Fruit fly (Drosophila melanogaster) whole organism, embryonic: ENCODE data around the gene Teh2.

Experiments
- CG10431 ChIP-seq: fragments of 200-800 bp; sonication (Bioruptor generic); optimal IDR thresholded peaks from 3 replicates; lab custom pipeline; 2018; ENCODE audit warnings: missing biosample characterization, mild to moderate bottlenecking, missing genetic modification characterization
- CG13894 ChIP-seq: fragments of 200-800 bp; sonication (Bioruptor generic); optimal IDR thresholded peaks from 3 replicates; lab custom pipeline; 2018; ENCODE audit warnings: missing biosample characterization, mild to moderate bottlenecking, missing genetic modification characterization, moderate library complexity
- CG18262 ChIP-seq: fragments of 200-800 bp; optimal IDR thresholded peaks from 3 replicates; lab custom pipeline; 2019; ENCODE audit warnings: missing biosample characterization, mild to moderate bottlenecking, missing genetic modification characterization, moderate library complexity
- CG18764 ChIP-seq: fragments of 200-800 bp; sonication (Bioruptor generic); optimal IDR thresholded peaks from 3 replicates; lab custom pipeline; 2016; ENCODE audit warnings: missing biosample characterization, missing genetic modification characterization
- CG2120 ChIP-seq: fragments of 200-800 bp; sonication (Bioruptor generic); optimal IDR thresholded peaks from 3 replicates; lab custom pipeline; 2016; ENCODE audit warnings: missing biosample characterization, missing genetic modification characterization
- CG2199 ChIP-seq: fragments of 200-800 bp; sonication (Bioruptor generic); IDR thresholded peaks from 3 replicates; pipeline ENCODE4 v1.3.6; 2022; ENCODE audit warnings: missing biosample characterization, missing genetic modification characterization
- CG3065 ChIP-seq: fragments of 200-800 bp; sonication (Bioruptor generic); optimal IDR thresholded peaks from 2 replicates; lab custom pipeline; 2016; ENCODE audit warnings: missing biosample characterization, missing genetic modification characterization
- CG33213 ChIP-seq: fragments of 200-800 bp; sonication (Bioruptor generic); optimal IDR thresholded peaks from 3 replicates; lab custom pipeline; 2016; ENCODE audit warnings: missing biosample characterization, missing genetic modification characterization
- CG3838 ChIP-seq: fragments of 200-800 bp; sonication (Bioruptor generic); optimal IDR thresholded peaks from 3 replicates; lab custom pipeline; 2016; ENCODE audit warnings: missing biosample characterization, missing genetic modification characterization
- CG3847 ChIP-seq: fragments of 200-800 bp; sonication (Bioruptor generic); IDR thresholded peaks from 2 replicates; pipeline ENCODE4 v1.3.6; 2022; ENCODE audit warnings: missing biosample characterization, missing genetic modification characterization
- CG4404 ChIP-seq: fragments of 200-800 bp; sonication (Bioruptor generic); IDR thresholded peaks from 2 replicates; pipeline ENCODE4 v1.3.6; 2022; ENCODE audit warnings: missing biosample characterization, missing genetic modification characterization
- CG6272 ChIP-seq: fragments of 200-800 bp; sonication (Bioruptor generic); IDR thresholded peaks from 2 replicates; pipeline ENCODE4 v1.3.6; 2022; ENCODE audit warnings: missing biosample characterization, missing genetic modification characterization
- CG8290 ChIP-seq, 3 experiments: fragments of 200-800 bp; sonication (Bioruptor generic); optimal IDR thresholded peaks; 2 replicates each; lab custom pipeline; 2016 to 2019; ENCODE audit warnings: missing biosample characterization in 3 of 3, missing genetic modification characterization in 3 of 3, mild to moderate bottlenecking in 2 of 3, moderate library complexity in 1 of 3
- CG9437 ChIP-seq: fragments of 200-800 bp; sonication (Bioruptor generic); optimal IDR thresholded peaks from 2 replicates; lab custom pipeline; 2018; ENCODE audit warnings: missing biosample characterization, mild to moderate bottlenecking, missing genetic modification characterization
- D ChIP-seq, 2 experiments: fragments of 200-800 bp in 1 of 2; fragments of >200 bp in 1 of 2; sonication (Bioruptor generic) in 1 of 2; optimal IDR thresholded peaks; 2 replicates in 1 of 2; 3 replicates in 1 of 2; lab custom pipeline; 2017; ENCODE audit warnings: mild to moderate bottlenecking in 1 of 2, missing biosample characterization in 1 of 2, missing genetic modification characterization in 1 of 2, missing genetic modification reagents in 1 of 2
- Drgx ChIP-seq: fragments of 200-800 bp; sonication (Bioruptor generic); IDR thresholded peaks from 2 replicates; pipeline ENCODE4 v1.3.6; 2022; ENCODE audit warnings: missing biosample characterization, missing genetic modification characterization
- HLH54F ChIP-seq: fragments of 200-800 bp; sonication (Bioruptor generic); optimal IDR thresholded peaks from 3 replicates; lab custom pipeline; 2016; ENCODE audit warnings: missing biosample characterization, missing genetic modification characterization
- HLHmδ ChIP-seq: fragments of 200-800 bp; sonication (Bioruptor generic); optimal IDR thresholded peaks from 2 replicates; lab custom pipeline; 2018; ENCODE audit warnings: missing biosample characterization, mild to moderate bottlenecking, missing genetic modification characterization, moderate library complexity
- HmgD ChIP-seq: fragments of 200-800 bp; sonication (Bioruptor generic); optimal IDR thresholded peaks from 3 replicates; lab custom pipeline; 2016; ENCODE audit warnings: missing biosample characterization, missing genetic modification characterization
- Lpt ChIP-seq: fragments of >200 bp; optimal IDR thresholded peaks from 2 replicates; lab custom pipeline; 2018; ENCODE audit warnings: missing biosample characterization, missing genetic modification characterization
- MBD-R2 ChIP-seq: fragments of 200-800 bp; sonication (Bioruptor generic); IDR thresholded peaks from 2 replicates; pipeline ENCODE4 v1.3.6; 2022; ENCODE audit warnings: missing biosample characterization, missing genetic modification characterization
- Med ChIP-seq: fragments of 200-800 bp; sonication (Bioruptor generic); peaks from one replicate; lab custom pipeline; 2016; ENCODE audit warnings: missing biosample characterization, missing genetic modification characterization, mild to moderate bottlenecking, inconsistent platforms, moderate library complexity
- Meics ChIP-seq: fragments of 200-800 bp; sonication (Bioruptor generic); optimal IDR thresholded peaks from 2 replicates; lab custom pipeline; 2017; ENCODE audit warnings: missing biosample characterization, mild to moderate bottlenecking, missing genetic modification characterization
- PHDP ChIP-seq: fragments of 200-800 bp; sonication (Bioruptor generic); optimal IDR thresholded peaks from 3 replicates; lab custom pipeline; 2018; ENCODE audit warnings: missing biosample characterization, mild to moderate bottlenecking, missing genetic modification characterization, moderate library complexity
- Pdp1 ChIP-seq, 2 experiments: fragments of 200-800 bp; sonication (Bioruptor generic); optimal IDR thresholded peaks; 3 replicates each; lab custom pipeline; 2016; ENCODE audit warnings: missing biosample characterization in 2 of 2, missing genetic modification characterization in 2 of 2, mild to moderate bottlenecking in 1 of 2, moderate library complexity in 1 of 2
- Scr ChIP-seq: fragments of 200-800 bp; sonication (Bioruptor generic); IDR thresholded peaks from 2 replicates; pipeline ENCODE4 v1.3.6; 2022; ENCODE audit warnings: missing biosample characterization, missing genetic modification characterization; ENCODE audit not compliant: partially characterized antibody
- bcd ChIP-seq: fragments of 200-800 bp; sonication (Bioruptor generic); optimal IDR thresholded peaks from 2 replicates; lab custom pipeline; 2017; ENCODE audit warnings: missing biosample characterization, mild to moderate bottlenecking, missing genetic modification characterization
- bigmax ChIP-seq: fragments of 200-800 bp; sonication (Bioruptor generic); optimal IDR thresholded peaks from 2 replicates; lab custom pipeline; 2018; ENCODE audit warnings: missing biosample characterization, mild to moderate bottlenecking, missing genetic modification characterization
- cad ChIP-seq: fragments of >200 bp; optimal IDR thresholded peaks from 2 replicates; lab custom pipeline; 2017; ENCODE audit warnings: missing biosample characterization, missing genetic modification characterization
- fd3F ChIP-seq: fragments of 200-800 bp; sonication (Bioruptor generic); optimal IDR thresholded peaks from 2 replicates; lab custom pipeline; 2018; ENCODE audit warnings: missing biosample characterization, mild to moderate bottlenecking, missing genetic modification characterization, moderate library complexity
- gce ChIP-seq: fragments of 200-800 bp; sonication (Bioruptor generic); IDR thresholded peaks from 3 replicates; pipeline ENCODE4 v1.3.6; 2022; ENCODE audit warnings: missing biosample characterization, missing genetic modification characterization
- gem ChIP-seq: fragments of 200-800 bp; sonication (Bioruptor generic); optimal IDR thresholded peaks from 2 replicates; lab custom pipeline; 2019; ENCODE audit warnings: missing biosample characterization, mild to moderate bottlenecking, missing genetic modification characterization, moderate library complexity
- gsb ChIP-seq: fragments of 200-800 bp; sonication (Bioruptor generic); IDR thresholded peaks from 2 replicates; pipeline ENCODE4 v1.3.6; 2022; ENCODE audit warnings: missing biosample characterization, missing genetic modification characterization
- nerfin-1 ChIP-seq: fragments of 200-800 bp; sonication (Bioruptor generic); optimal IDR thresholded peaks from 3 replicates; lab custom pipeline; 2019; ENCODE audit warnings: missing biosample characterization, mild to moderate bottlenecking, missing genetic modification characterization, moderate library complexity
- pan ChIP-seq, 4 experiments: fragments of >200 bp in 3 of 4; fragments of 200-800 bp in 1 of 4; sonication (Bioruptor generic) in 1 of 4; optimal IDR thresholded peaks in 3 of 4; IDR thresholded peaks in 1 of 4; 2 replicates each; pipeline versions ENCODE4 v1.3.6 to Lab custom; 2017 to 2022; ENCODE audit warnings: missing biosample characterization in 2 of 4, missing genetic modification characterization in 2 of 4, mixed read lengths in 1 of 4
- phol ChIP-seq: fragments of 200-800 bp; sonication (Bioruptor generic); optimal IDR thresholded peaks from 3 replicates; lab custom pipeline; 2018; ENCODE audit warnings: missing biosample characterization, mild to moderate bottlenecking, missing genetic modification characterization, moderate library complexity
- pita ChIP-seq: fragments of 200-800 bp; sonication (Bioruptor generic); optimal IDR thresholded peaks from 2 replicates; lab custom pipeline; 2017; ENCODE audit warnings: missing biosample characterization, mild to moderate bottlenecking, missing genetic modification characterization
- pnt ChIP-seq: fragments of 200-800 bp; sonication (Bioruptor generic); optimal IDR thresholded peaks from 3 replicates; lab custom pipeline; 2016; ENCODE audit warnings: missing biosample characterization, missing genetic modification characterization
- pros ChIP-seq: fragments of 200-800 bp; sonication (Bioruptor generic); optimal IDR thresholded peaks from 3 replicates; lab custom pipeline; 2019; ENCODE audit warnings: missing biosample characterization, mild to moderate bottlenecking, missing genetic modification characterization, moderate library complexity
- psq ChIP-seq: fragments of 200-800 bp; sonication (Bioruptor generic); optimal IDR thresholded peaks from 2 replicates; lab custom pipeline; 2017; ENCODE audit warnings: missing biosample characterization, missing genetic modification characterization
- row ChIP-seq: fragments of 200-800 bp; sonication (Bioruptor generic); IDR thresholded peaks from 3 replicates; pipeline ENCODE4 v1.3.6; 2022; ENCODE audit warnings: missing biosample characterization, missing genetic modification characterization
- sens-2 ChIP-seq: fragments of 200-800 bp; sonication (Bioruptor generic); IDR thresholded peaks from 2 replicates; pipeline ENCODE4 v1.3.6; 2022; ENCODE audit warnings: missing biosample characterization, missing genetic modification characterization
- sisA ChIP-seq: fragments of 200-800 bp; sonication (Bioruptor generic); IDR thresholded peaks from 2 replicates; pipeline ENCODE4 v1.3.6; 2022; ENCODE audit warnings: missing biosample characterization, missing genetic modification characterization
- slbo ChIP-seq: fragments of 200-800 bp; sonication (Bioruptor generic); IDR thresholded peaks from 2 replicates; pipeline ENCODE4 v1.3.6; 2022; ENCODE audit warnings: missing biosample characterization, missing genetic modification characterization
- stwl ChIP-seq: fragments of 200-800 bp; sonication (Bioruptor generic); optimal IDR thresholded peaks from 3 replicates; lab custom pipeline; 2018; ENCODE audit warnings: missing biosample characterization, mild to moderate bottlenecking, missing genetic modification characterization, moderate library complexity
- usp ChIP-seq: fragments of >200 bp; optimal IDR thresholded peaks from 2 replicates; lab custom pipeline; 2017; ENCODE audit warnings: missing biosample characterization, missing genetic modification characterization
- vvl ChIP-seq: fragments of 200-800 bp; sonication (Bioruptor generic); IDR thresholded peaks from 2 replicates; pipeline ENCODE4 v1.3.6; 2022; ENCODE audit warnings: missing biosample characterization, missing genetic modification characterization
- yki ChIP-seq: fragments of >200 bp; optimal IDR thresholded peaks from 3 replicates; lab custom pipeline; 2018

Teh2 gene

DNA sequence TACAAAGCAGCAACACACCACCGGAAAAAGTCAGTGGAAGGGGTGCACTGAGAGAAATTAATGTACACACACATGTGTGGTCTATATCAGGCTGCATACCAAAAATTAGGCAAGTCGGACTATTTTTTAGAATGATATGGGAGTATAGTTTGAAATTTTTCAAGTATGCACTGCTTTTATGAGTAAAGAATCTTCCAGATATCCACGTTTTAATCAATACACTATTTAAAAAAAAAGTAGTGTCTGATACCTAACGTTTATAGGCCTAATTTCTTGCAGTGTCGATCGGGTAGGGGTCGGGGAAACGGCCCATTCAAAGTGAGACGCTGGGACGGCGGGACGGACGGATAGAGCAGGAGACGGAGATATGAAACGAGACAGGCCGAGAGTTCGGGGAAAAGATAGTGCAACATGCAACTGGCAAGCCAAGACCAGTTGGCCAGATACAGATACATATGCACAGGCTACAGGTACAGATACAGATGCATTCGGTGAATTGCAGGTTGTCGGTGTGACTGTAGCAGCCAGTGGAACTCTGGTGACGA is 42.6 kb upstream of the Teh2 start (continued):
- TF ChIP-seq D (optimal IDR thresholded peaks at IDR 0.05; lab: Kevin White, UChicago) (no peak), D (GFP tag; optimal IDR thresholded peaks at IDR 0.05; lab: Kevin White, UChicago) (peak; percentile 98), fd3F (GFP tag; lab: Kevin White, UChicago) (peak; percentile 54), gce (peak; percentile 84), CG10431 (GFP tag; lab: Kevin White, UChicago) (peak; percentile 89), HLH54F (GFP tag; lab: Kevin White, UChicago) (peak; percentile 85), CG18764 (GFP tag; lab: Kevin White, UChicago) (peak; percentile 86), bigmax (GFP tag; lab: Kevin White, UChicago) (no peak), phol (tag; lab: Kevin White, UChicago) (peak; percentile 97), CG3847 (GFP tag; lab: Robert Waterston, UW) (peak; percentile 75), pnt (GFP tag; lab: Kevin White, UChicago) (peak; percentile 96)

DNA sequence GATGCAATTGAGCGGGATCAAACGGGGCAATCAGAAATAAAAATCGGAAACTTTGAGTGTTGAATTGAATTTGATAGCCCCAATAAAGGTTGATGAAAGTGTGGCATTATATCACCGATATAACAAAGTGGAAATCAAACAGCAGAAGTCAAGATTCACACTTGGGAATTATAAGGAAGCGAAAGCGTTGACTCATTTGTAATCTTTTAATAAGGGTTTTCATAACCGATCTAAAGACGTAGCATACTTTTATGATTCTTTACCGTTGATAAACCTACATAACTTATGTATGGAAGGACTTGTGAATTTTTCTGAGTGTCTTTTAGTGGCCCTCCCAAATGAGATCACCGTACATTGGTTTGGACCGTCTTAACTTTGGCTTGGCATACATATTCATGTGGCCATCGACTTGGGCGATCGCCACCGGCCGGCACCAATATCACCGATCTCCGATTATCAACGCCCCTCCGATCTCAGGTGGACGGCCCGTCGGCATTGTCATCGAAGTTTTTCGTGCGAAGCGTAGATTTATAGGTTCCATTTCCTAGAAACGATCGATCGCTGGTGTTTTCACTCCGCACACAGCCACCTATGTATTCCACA is 41.6 kb upstream of the Teh2 start:
- TF ChIP-seq Drgx (GFP tag; lab: Robert Waterston, UW) (no peak), gsb (GFP tag; lab: Robert Waterston, UW) (no peak), cad (GFP tag; lab: Kevin White, UChicago) (peak; percentile 7), usp (no peak), CG2120 (GFP tag; lab: Kevin White, UChicago) (no peak), psq (GFP tag; lab: Kevin White, UChicago) (no peak), stwl (no peak), Scr (GFP tag; lab: Robert Waterston, UW) (no peak), CG9437 (GFP tag; lab: Kevin White, UChicago) (no peak), sens-2 (no peak), Pdp1 (GFP tag; optimal IDR thresholded peaks at IDR 0.05; lab: Kevin White, UChicago) (peak in 1 of 2 experiments; percentile 13), CG4404 (no peak), MBD-R2 (GFP tag; lab: Robert Waterston, UW) (no peak), CG6272 (GFP tag; lab: Robert Waterston, UW) (no peak), CG2199 (0 out of 3 replicates have a peak, but pooled peaks have one; percentile 43), gem (tag; lab: Kevin White, UChicago) (peak; percentile 16), PHDP (tag; lab: Kevin White, UChicago) (no peak), CG18262 (tag; lab: Kevin White, UChicago) (peak; percentile 4), pan (optimal IDR thresholded peaks at IDR 0.05; lab: Kevin White, UChicago) (no peak), pan (GFP tag; optimal IDR thresholded peaks at IDR 0.05 in 1 of 2, IDR thresholded peaks at IDR 0.05 in 1 of 2) (no peak), sisA (GFP tag; lab: Robert Waterston, UW) (no peak), HmgD (no peak), HLHmδ (no peak), fd3F (GFP tag; lab: Kevin White, UChicago) (no peak), nerfin-1 (tag; lab: Kevin White, UChicago) (no peak), Meics (no peak), slbo (GFP tag; lab: Robert Waterston, UW) (no peak), bcd (no peak), pros (GFP tag; lab: Kevin White, UChicago) (peak; percentile 55), CG13894 (peak; percentile 27), pita (no peak), CG8290 (GFP tag; optimal IDR thresholded peaks at IDR 0.05; lab: Kevin White, UChicago) (no peak), CG8290 (tag; optimal IDR thresholded peaks at IDR 0.05; lab: Kevin White, UChicago) (no peak), vvl (GFP tag; lab: Robert Waterston, UW) (peak; percentile 66), CG3838 (GFP tag; lab: Kevin White, UChicago) (no peak), Med (GFP tag; lab: Kevin White, UChicago) (peak; percentile 19), yki (lab: Kevin White, UChicago) (no peak), CG3065 (GFP tag; lab: Kevin White, UChicago) (no peak), CG33213 (GFP tag; lab: Kevin White, UChicago) (no peak), Lpt (GFP tag; lab: Kevin White, UChicago) (no peak), row (peak; percentile 16; the same call in 1 of the 3 replicates)
